Fruit fly (Drosophila melanogaster): ENCODE measurements around the gene Ugt37C2.

Ugt37C2 gene

DNA sequence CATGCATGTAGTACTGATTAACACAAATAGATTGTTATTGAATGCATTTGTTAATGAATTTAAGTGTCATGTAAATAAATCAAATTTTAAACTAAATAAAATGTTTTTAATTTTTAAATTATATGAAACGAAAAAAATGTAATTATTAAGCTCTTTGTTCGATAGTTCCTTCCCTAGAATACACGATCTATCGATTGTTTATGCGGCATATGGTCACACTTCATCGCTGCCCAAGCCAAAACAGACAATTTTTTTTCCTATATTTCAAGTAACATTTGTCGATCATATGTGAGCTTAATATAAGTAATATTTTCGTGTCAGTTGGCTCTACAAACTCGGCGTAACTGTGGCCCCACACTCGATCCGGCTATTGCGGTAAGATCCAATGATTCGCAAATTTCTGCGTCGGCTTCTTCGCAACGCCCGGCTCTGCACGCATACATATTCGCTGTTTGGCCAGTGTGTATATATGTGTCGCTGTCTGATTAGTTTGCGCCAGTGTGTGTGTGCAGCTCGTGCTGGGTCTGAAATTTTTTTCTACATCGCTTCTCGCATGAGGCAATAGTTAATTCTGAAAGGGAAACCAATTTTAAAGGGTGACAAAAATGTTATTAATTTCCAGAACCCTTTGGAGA lies 33.0 kb downstream of the Ugt37C2 start, which contains the start of gene AspRS-m:
AspRS-m (plus strand) TSS at position 207 of the 635 bp plus-strand sequence.
- TF ChIP-seq CG31627 (GFP tag; optimal IDR thresholded peaks at IDR 0.05) (no peak), CG11294 (GFP tag; IDR thresholded peaks at IDR 0.05) (no peak), CG34406 (GFP tag; optimal IDR thresholded peaks at IDR 0.05) (no peak), CG7368 (GFP tag; optimal IDR thresholded peaks at IDR 0.05) (no peak), Gug (GFP tag; IDR thresholded peaks at IDR 0.05) (no peak), CG3919 (GFP tag; optimal IDR thresholded peaks at IDR 0.05) (no peak), Sox14 (GFP tag; optimal IDR thresholded peaks at IDR 0.05) (no peak), CG6163 (GFP tag; IDR thresholded peaks at IDR 0.05) (no peak), cyc (GFP tag; optimal IDR thresholded peaks at IDR 0.05) (no peak), svp (GFP tag) (no peak), OdsH (GFP tag; optimal IDR thresholded peaks at IDR 0.05) (no peak), ss (GFP tag; optimal IDR thresholded peaks at IDR 0.05) (no peak)

DNA sequence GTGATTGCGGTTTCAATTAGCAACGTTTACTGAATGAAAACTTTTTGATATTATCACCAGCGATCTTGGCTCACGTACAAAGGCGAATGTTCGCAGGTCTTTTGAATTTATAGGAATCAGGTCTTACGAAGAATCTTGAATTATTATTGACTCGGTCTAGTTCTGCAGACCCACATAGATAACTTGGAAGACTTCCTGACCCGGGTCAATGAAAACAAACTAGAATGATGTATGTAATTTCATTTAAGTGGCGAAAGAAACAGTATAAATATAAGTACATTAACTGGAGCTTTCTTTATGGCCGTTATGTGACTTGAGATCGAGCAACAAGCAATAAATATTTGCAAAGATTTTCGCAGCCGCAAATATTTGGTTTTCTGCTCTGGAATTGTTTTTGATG lies 40.4 kb downstream of the Ugt37C2 start, which contains the start of gene CG13282:
CG13282 (minus strand) TSS at position 101 of the 400 bp plus-strand sequence.
- TF ChIP-seq CG6854 (GFP tag; optimal IDR thresholded peaks at IDR 0.05) (no peak), CG31627 (GFP tag; optimal IDR thresholded peaks at IDR 0.05) (no peak), CG9139 (GFP tag; optimal IDR thresholded peaks at IDR 0.05) (no peak), salr (GFP tag; optimal IDR thresholded peaks at IDR 0.05) (no peak), Ets21C (GFP tag; optimal IDR thresholded peaks at IDR 0.05) (no peak), CG16779 (tag; optimal IDR thresholded peaks at IDR 0.05) (no peak), CG6792 (GFP tag; optimal IDR thresholded peaks at IDR 0.05) (no peak), Hr4 (GFP tag; optimal IDR thresholded peaks at IDR 0.05) (no peak), CG3919 (GFP tag; optimal IDR thresholded peaks at IDR 0.05) (no peak), spab (GFP tag; optimal IDR thresholded peaks at IDR 0.05) (no peak), pdm3 (GFP tag; optimal IDR thresholded peaks at IDR 0.05) (no peak), CG6163 (GFP tag; IDR thresholded peaks at IDR 0.05) (no peak), CG3032 (tag; optimal IDR thresholded peaks at IDR 0.05) (no peak), cyc (GFP tag; optimal IDR thresholded peaks at IDR 0.05) (no peak), CG6276 (GFP tag; optimal IDR thresholded peaks at IDR 0.05) (no peak), CG7368 (GFP tag; optimal IDR thresholded peaks at IDR 0.05) (no peak), CG10631 (GFP tag; optimal IDR thresholded peaks at IDR 0.05) (no peak), CG11762 (GFP tag; optimal IDR thresholded peaks at IDR 0.05; ENCODE audit: insufficient read depth) (no peak)

DNA sequence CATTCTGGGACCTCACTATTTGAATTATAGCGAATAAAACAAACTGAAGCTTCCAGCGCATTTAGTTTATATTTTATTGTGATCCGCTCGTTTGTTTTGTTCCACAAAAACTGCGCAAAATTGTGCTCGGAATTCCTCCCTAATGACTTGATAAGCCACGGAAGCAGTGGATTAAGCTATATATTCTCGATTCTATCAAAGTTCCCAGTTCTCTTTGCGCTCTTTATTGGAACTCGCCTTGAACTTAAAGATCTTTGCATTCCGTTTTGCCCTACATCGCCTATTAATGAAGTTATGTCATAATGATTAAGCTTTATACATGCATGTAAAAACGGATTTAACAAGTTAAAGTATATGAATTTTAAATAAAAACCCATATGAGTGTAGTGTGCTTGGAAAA lies 43.1 kb downstream of the Ugt37C2 start, which contains the start of gene Nepl9:
Nepl9 (minus strand) TSS at position 101 of the 400 bp plus-strand sequence.
- TF ChIP-seq CG8319 (GFP tag; optimal IDR thresholded peaks at IDR 0.05) (no peak), topi (GFP tag; optimal IDR thresholded peaks at IDR 0.05) (no peak), CG7368 (GFP tag; optimal IDR thresholded peaks at IDR 0.05) (no peak), spab (GFP tag; optimal IDR thresholded peaks at IDR 0.05) (no peak), CG3919 (GFP tag; optimal IDR thresholded peaks at IDR 0.05) (no peak), Hr39 (GFP tag; optimal IDR thresholded peaks at IDR 0.05) (no peak), Eip93F (GFP tag; optimal IDR thresholded peaks at IDR 0.05) (no peak), CG11902 (GFP tag; optimal IDR thresholded peaks at IDR 0.05) (no peak), CG8119 (GFP tag; IDR thresholded peaks at IDR 0.05) (no peak), Gug (GFP tag; IDR thresholded peaks at IDR 0.05) (no peak)

DNA sequence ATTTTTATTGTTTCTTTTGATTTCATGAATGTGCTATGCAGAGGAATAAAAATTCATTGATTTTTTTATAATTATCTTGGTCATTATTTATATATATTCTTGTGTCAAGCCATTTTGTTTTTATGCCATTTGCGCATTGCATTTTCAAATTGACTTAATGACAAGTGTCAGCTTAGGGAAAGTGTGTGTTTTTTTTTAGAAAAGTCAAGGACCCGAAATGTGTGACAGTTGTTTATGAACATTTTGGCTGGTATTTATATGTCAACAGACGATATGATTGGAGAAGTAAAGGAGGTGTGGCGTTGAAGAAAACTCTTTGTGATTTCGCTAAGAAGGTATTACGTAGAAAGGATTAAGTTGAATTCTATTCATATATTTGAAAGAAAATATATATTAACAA lies 43.7 kb downstream of the Ugt37C2 start, which contains the start of the genes SclA and SclB:
SclA (plus strand) TSS at position 301 of the 400 bp plus-strand sequence.
SclB (plus strand) TSS at position 301 of the 400 bp plus-strand sequence.
- no peak for TF ChIP-seq CG3032 (tag; optimal IDR thresholded peaks at IDR 0.05)
- TF ChIP-seq Sox102F (GFP tag; optimal IDR thresholded peaks at IDR 0.05) = no peak
- no peak for TF ChIP-seq Smox (GFP tag; optimal IDR thresholded peaks at IDR 0.05)
- no peak for TF ChIP-seq CG3919 (GFP tag; optimal IDR thresholded peaks at IDR 0.05)
- no peak for TF ChIP-seq CG11294 (GFP tag; IDR thresholded peaks at IDR 0.05)
